Fruit fly (Drosophila melanogaster): ENCODE data around the gene Sgt.

Sgt gene

dm6 chr2L:17429788-17430587 is 41.4 kb upstream of the Sgt start (continued):
- TF ChIP-seq Vsx1 (GFP tag; optimal IDR thresholded peaks at IDR 0.05) (peak; percentile 93), CG30020 (tag; optimal IDR thresholded peaks at IDR 0.05) (peak; percentile 88), grau (tag; optimal IDR thresholded peaks at IDR 0.05) (peak; percentile 96), CG12299 (tag; optimal IDR thresholded peaks at IDR 0.05) (peak; percentile 79), CG2678 (tag; optimal IDR thresholded peaks at IDR 0.05) (peak; percentile 99), CG34422 (GFP tag; IDR thresholded peaks at IDR 0.05) (peak; percentile 96), HmgD (GFP tag; optimal IDR thresholded peaks at IDR 0.05) (no peak), dmrt11E (tag; optimal IDR thresholded peaks at IDR 0.05) (peak; percentile 85), row (GFP tag; IDR thresholded peaks at IDR 0.05) (peak; percentile 94), CG7271 (tag; optimal IDR thresholded peaks at IDR 0.05) (peak; percentile 83), Hr3 (GFP tag; optimal IDR thresholded peaks at IDR 0.05) (peak; percentile 96), TFAM (GFP tag; optimal IDR thresholded peaks at IDR 0.05) (peak; percentile 78), twi (tag; optimal IDR thresholded peaks at IDR 0.05) (peak; percentile 73), pb (GFP tag; optimal IDR thresholded peaks at IDR 0.05) (peak; percentile 38), CG42726 (GFP tag; IDR thresholded peaks at IDR 0.05; ENCODE audit: partially characterized antibody) (no peak), MTF-1 (GFP tag; optimal IDR thresholded peaks at IDR 0.05; ENCODE audit: borderline replicate concordance) (peak; percentile 78), esg (GFP tag; conservative IDR thresholded peaks at IDR 0.05) (peak; percentile 93), CG17328 (GFP tag; IDR thresholded peaks at IDR 0.05) (peak; percentile 81), seq (GFP tag; IDR thresholded peaks at IDR 0.05) (peak; percentile 90), CG12744 (GFP tag; optimal IDR thresholded peaks at IDR 0.05) (no peak), CG14965 (GFP tag; optimal IDR thresholded peaks at IDR 0.05; ENCODE audit: borderline replicate concordance) (no peak), CG12659 (GFP tag; optimal IDR thresholded peaks at IDR 0.05) (peak; percentile 93), luna (GFP tag; optimal IDR thresholded peaks at IDR 0.05) (no peak), MBD-R2 (GFP tag; IDR thresholded peaks at IDR 0.05) (peak; percentile 39; the same call in 1 of the 2 replicates), cas (GFP tag; IDR thresholded peaks at IDR 0.05) (peak; percentile 57; the same call in 1 of the 2 replicates), CG11696 (GFP tag; IDR thresholded peaks at IDR 0.05) (peak; percentile 74), CG17361 (GFP tag; IDR thresholded peaks at IDR 0.05) (peak; percentile 100), amos (GFP tag; IDR thresholded peaks at IDR 0.05; ENCODE audit: partially characterized antibody) (no peak), CG7839 (tag; optimal IDR thresholded peaks at IDR 0.05) (peak; percentile 94), CG11504 (tag; optimal IDR thresholded peaks at IDR 0.05) (peak; percentile 99), CG1647 (GFP tag; optimal IDR thresholded peaks at IDR 0.05) (no peak), CG13894 (tag; optimal IDR thresholded peaks at IDR 0.05) (peak; percentile 72), CG15269 (tag; optimal IDR thresholded peaks at IDR 0.05) (peak; percentile 80), CG10959 (GFP tag; IDR thresholded peaks at IDR 0.05) (peak; percentile 59; the same call in 1 of the 2 replicates), CG17186 (GFP tag; optimal IDR thresholded peaks at IDR 0.05) (peak; percentile 60), CG4854 (GFP tag; optimal IDR thresholded peaks at IDR 0.05) (no peak), Sin3A (optimal IDR thresholded peaks at IDR 0.05) (no peak), gsb-n (tag; optimal IDR thresholded peaks at IDR 0.05) (peak; percentile 90), Elba2 (GFP tag; optimal IDR thresholded peaks at IDR 0.05) (no peak), Xbp1 (GFP tag; optimal IDR thresholded peaks at IDR 0.05) (peak; percentile 71), CG17568 (GFP tag; optimal IDR thresholded peaks at IDR 0.05) (peak; percentile 85), CG4424 (GFP tag; optimal IDR thresholded peaks at IDR 0.05) (peak; percentile 97), vfl (GFP tag; optimal IDR thresholded peaks at IDR 0.05) (peak; percentile 22), CG2116 (GFP tag; optimal IDR thresholded peaks at IDR 0.05) (peak; percentile 46), ato (GFP tag; IDR thresholded peaks at IDR 0.05; ENCODE audit: partially characterized antibody) (no peak), wek (GFP tag; optimal IDR thresholded peaks at IDR 0.05) (no peak), caup (GFP tag; optimal IDR thresholded peaks at IDR 0.05; ENCODE audit: severe bottlenecking) (peak; percentile 80), CG9797 (GFP tag; optimal IDR thresholded peaks at IDR 0.05) (no peak)
